Worm (Caenorhabditis elegans): ENCODE data around the gene F14H8.2.

- TF ChIP-seq ref-1 (GFP tag; conservative IDR thresholded peaks at IDR 0.05), result no peak
- TF ChIP-seq cog-1 (tag; optimal IDR thresholded peaks at IDR 0.05), result no peak
- TF ChIP-seq med-1 (GFP tag; optimal IDR thresholded peaks at IDR 0.05; ENCODE audit: insufficient read depth), result no peak
- no peak for TF ChIP-seq tab-1 (GFP tag; IDR thresholded peaks at IDR 0.05)
- no peak for TF ChIP-seq klf-2 (GFP tag; conservative IDR thresholded peaks at IDR 0.05)
- no peak for TF ChIP-seq flt-1 (GFP tag; IDR thresholded peaks at IDR 0.05)
- TF ChIP-seq ztf-23 (GFP tag; IDR thresholded peaks at IDR 0.05), result no peak
- TF ChIP-seq ztf-29 (GFP tag; IDR thresholded peaks at IDR 0.05), result no peak
Observed at ce11 chrV:15052368-15052767, 32.2 kb upstream of the F14H8.2 start, which contains the start of the genes fbxa-82 and C25D7.5.

All from whole organism, midembryonic.